Fruit fly (Drosophila melanogaster) whole organism, adult: ENCODE measurements around the gene CG14731.

ENCODE experiments used
- CG11617 ChIP-seq: fragments of 200-800 bp; sonication (Bioruptor generic); optimal IDR thresholded peaks from 2 replicates; lab custom pipeline; 2017; ENCODE audit warnings: mild to moderate bottlenecking, missing biosample characterization, missing genetic modification reagents, missing genetic modification characterization
- CG14711 ChIP-seq: fragments of 200-800 bp; sonication (Bioruptor generic); optimal IDR thresholded peaks from 2 replicates; lab custom pipeline; 2018; ENCODE audit warnings: missing biosample characterization, mild to moderate bottlenecking, missing genetic modification characterization, moderate library complexity
- CG1620 ChIP-seq: fragments of 200-800 bp; sonication (Bioruptor generic); optimal IDR thresholded peaks from 2 replicates; lab custom pipeline; 2016; ENCODE audit warnings: missing biosample characterization, missing genetic modification characterization
- CG7045 ChIP-seq: fragments of 200-800 bp; sonication (Bioruptor generic); optimal IDR thresholded peaks from 2 replicates; lab custom pipeline; 2017; ENCODE audit warnings: missing biosample characterization, mild to moderate bottlenecking, missing genetic modification characterization
- CG7101 ChIP-seq: fragments of 200-800 bp; sonication (Bioruptor generic); optimal IDR thresholded peaks from 2 replicates; lab custom pipeline; 2018; ENCODE audit warnings: missing biosample characterization, mild to moderate bottlenecking, missing genetic modification characterization, moderate library complexity
- Crg-1 ChIP-seq: fragments of 200-800 bp; sonication (Bioruptor generic); optimal IDR thresholded peaks from 2 replicates; lab custom pipeline; 2016; ENCODE audit warnings: missing biosample characterization, missing genetic modification characterization
- Hr96 ChIP-seq: fragments of 200-800 bp; sonication (Bioruptor generic); optimal IDR thresholded peaks from 2 replicates; lab custom pipeline; 2016; ENCODE audit warnings: missing biosample characterization, missing genetic modification characterization
- Mnt ChIP-seq: fragments of 200-800 bp; sonication (Bioruptor generic); optimal IDR thresholded peaks from 2 replicates; lab custom pipeline; 2016; ENCODE audit warnings: missing biosample characterization, mild to moderate bottlenecking, missing genetic modification characterization
- bab1 ChIP-seq: fragments of 200-800 bp; sonication (Bioruptor generic); optimal IDR thresholded peaks from 3 replicates; lab custom pipeline; 2019; ENCODE audit warnings: missing biosample characterization, mild to moderate bottlenecking, missing genetic modification characterization, moderate library complexity
- cic ChIP-seq: fragments of 200-800 bp; sonication (Bioruptor generic); optimal IDR thresholded peaks from 2 replicates; lab custom pipeline; 2017; ENCODE audit warnings: missing biosample characterization, mild to moderate bottlenecking, missing genetic modification characterization, moderate library complexity
- pad ChIP-seq: fragments of 200-800 bp; sonication (Bioruptor generic); optimal IDR thresholded peaks from 3 replicates; lab custom pipeline; 2017; ENCODE audit warnings: missing biosample characterization, missing genetic modification characterization, mild to moderate bottlenecking, moderate library complexity, missing genetic modification reagents
- toe ChIP-seq: fragments of 200-800 bp; sonication (Bioruptor generic); optimal IDR thresholded peaks from 2 replicates; lab custom pipeline; 2016; ENCODE audit warnings: missing biosample characterization, missing genetic modification characterization

- no peak for TF ChIP-seq CG14711 (tag; lab: Kevin White, UChicago)
- TF ChIP-seq CG1620, result no peak
- TF ChIP-seq CG11617 (GFP tag; lab: Kevin White, UChicago), result no peak
- TF ChIP-seq cic, result no peak
- no peak for TF ChIP-seq CG7045
- TF ChIP-seq Mnt (GFP tag; lab: Kevin White, UChicago), result no peak
- TF ChIP-seq Hr96 (GFP tag; lab: Kevin White, UChicago), result no peak
- TF ChIP-seq CG7101 (tag; lab: Kevin White, UChicago), result no peak
- TF ChIP-seq pad (GFP tag; lab: Kevin White, UChicago), result no peak
- no peak for TF ChIP-seq Crg-1 (GFP tag; lab: Kevin White, UChicago)
- TF ChIP-seq bab1 (GFP tag; lab: Kevin White, UChicago), result no peak
- TF ChIP-seq toe (GFP tag; lab: Kevin White, UChicago), result no peak
Observed at dm6 chr3R:11978278-11978677, 47.2 kb downstream of the CG14731 start.
